Fruit fly (Drosophila melanogaster) whole organism, embryonic: ENCODE measurements around the gene CG31921.

Source experiments
- Ada2b ChIP-seq: fragments of 200-800 bp; sonication (Bioruptor generic); IDR thresholded peaks from 2 replicates; pipeline ENCODE4 v1.3.6; 2022; ENCODE audit warnings: missing biosample characterization, missing genetic modification characterization
- CG11504 ChIP-seq: fragments of 200-800 bp; sonication (Bioruptor generic); optimal IDR thresholded peaks from 3 replicates; lab custom pipeline; 2019; ENCODE audit warnings: missing biosample characterization, mild to moderate bottlenecking, missing genetic modification characterization, moderate library complexity
- CG12659 ChIP-seq: fragments of 200-800 bp; sonication (Bioruptor generic); optimal IDR thresholded peaks from 3 replicates; lab custom pipeline; 2017; ENCODE audit warnings: mild to moderate bottlenecking, missing biosample characterization, missing genetic modification reagents, missing genetic modification characterization
- CG13287 ChIP-seq: fragments of 200-800 bp; sonication (Bioruptor generic); IDR thresholded peaks from 2 replicates; pipeline ENCODE4 v1.3.6; 2022; ENCODE audit warnings: missing biosample characterization, missing genetic modification characterization; ENCODE audit not compliant: partially characterized antibody
- CG15011 ChIP-seq: fragments of 200-800 bp; sonication (Bioruptor generic); optimal IDR thresholded peaks from 3 replicates; lab custom pipeline; 2018; ENCODE audit warnings: missing biosample characterization, mild to moderate bottlenecking, missing genetic modification characterization
- CG17568 ChIP-seq: fragments of 200-800 bp; sonication (Bioruptor generic); optimal IDR thresholded peaks from 2 replicates; lab custom pipeline; 2018; ENCODE audit warnings: missing biosample characterization, mild to moderate bottlenecking, missing genetic modification characterization, moderate library complexity
- CG17802 ChIP-seq: fragments of 200-800 bp; sonication (Bioruptor generic); optimal IDR thresholded peaks from 2 replicates; lab custom pipeline; 2018; ENCODE audit warnings: missing biosample characterization, mild to moderate bottlenecking, missing genetic modification characterization, moderate library complexity
- CG18262 ChIP-seq: fragments of 200-800 bp; optimal IDR thresholded peaks from 3 replicates; lab custom pipeline; 2019; ENCODE audit warnings: missing biosample characterization, mild to moderate bottlenecking, missing genetic modification characterization, moderate library complexity
- CG2712 ChIP-seq: fragments of 200-800 bp; optimal IDR thresholded peaks from 3 replicates; lab custom pipeline; 2019; ENCODE audit warnings: missing biosample characterization, mild to moderate bottlenecking, missing genetic modification characterization, moderate library complexity
- CG3838 ChIP-seq: fragments of 200-800 bp; sonication (Bioruptor generic); optimal IDR thresholded peaks from 3 replicates; lab custom pipeline; 2016; ENCODE audit warnings: missing biosample characterization, missing genetic modification characterization
- CG3847 ChIP-seq: fragments of 200-800 bp; sonication (Bioruptor generic); IDR thresholded peaks from 2 replicates; pipeline ENCODE4 v1.3.6; 2022; ENCODE audit warnings: missing biosample characterization, missing genetic modification characterization
- CG6175 ChIP-seq: fragments of 200-800 bp; sonication (Bioruptor generic); IDR thresholded peaks from 3 replicates; pipeline ENCODE4 v1.3.6; 2022; ENCODE audit warnings: missing biosample characterization, missing genetic modification characterization
- Dll ChIP-seq: fragments of 200-800 bp; sonication (Bioruptor generic); IDR thresholded peaks from 4 replicates; pipeline ENCODE4 v1.3.6; 2022; ENCODE audit warnings: missing biosample characterization, missing genetic modification characterization; ENCODE audit not compliant: partially characterized antibody
- Hr78 ChIP-seq, 2 experiments: fragments of 200-800 bp in 1 of 2; fragments of >200 bp in 1 of 2; sonication (Bioruptor generic) in 1 of 2; optimal IDR thresholded peaks; 2 replicates each; lab custom pipeline; 2017 to 2019; ENCODE audit warnings: missing biosample characterization in 2 of 2, missing genetic modification characterization in 2 of 2, mild to moderate bottlenecking in 1 of 2, moderate library complexity in 1 of 2
- Lhr ChIP-seq: fragments of 200-800 bp; sonication (Bioruptor generic); optimal IDR thresholded peaks from 3 replicates; lab custom pipeline; 2017; ENCODE audit warnings: mild to moderate bottlenecking, missing biosample characterization, missing genetic modification reagents, missing genetic modification characterization
- MBD-R2 ChIP-seq: fragments of 200-800 bp; sonication (Bioruptor generic); IDR thresholded peaks from 2 replicates; pipeline ENCODE4 v1.3.6; 2022; ENCODE audit warnings: missing biosample characterization, missing genetic modification characterization
- NFAT ChIP-seq: fragments of 200-800 bp; sonication (Bioruptor generic); IDR thresholded peaks from 2 replicates; pipeline ENCODE4 v1.3.6; 2022; ENCODE audit warnings: missing biosample characterization, missing genetic modification characterization
- Oaz ChIP-seq: fragments of 200-800 bp; sonication (Bioruptor generic); IDR thresholded peaks from 2 replicates; pipeline ENCODE4 v1.3.6; 2022; ENCODE audit warnings: missing biosample characterization, missing genetic modification characterization
- PHDP ChIP-seq: fragments of 200-800 bp; sonication (Bioruptor generic); optimal IDR thresholded peaks from 3 replicates; lab custom pipeline; 2018; ENCODE audit warnings: missing biosample characterization, mild to moderate bottlenecking, missing genetic modification characterization, moderate library complexity
- Rx ChIP-seq: fragments of 200-800 bp; sonication (Bioruptor generic); IDR thresholded peaks from 2 replicates; pipeline ENCODE4 v1.3.6; 2022; ENCODE audit warnings: missing biosample characterization, missing genetic modification characterization
- Scr ChIP-seq: fragments of 200-800 bp; sonication (Bioruptor generic); IDR thresholded peaks from 2 replicates; pipeline ENCODE4 v1.3.6; 2022; ENCODE audit warnings: missing biosample characterization, missing genetic modification characterization; ENCODE audit not compliant: partially characterized antibody
- Sin3A ChIP-seq: fragments of >200 bp; optimal IDR thresholded peaks from 2 replicates; lab custom pipeline; 2018
- Six4 ChIP-seq: fragments of 200-800 bp; sonication (Bioruptor generic); optimal IDR thresholded peaks from 2 replicates; lab custom pipeline; 2016; ENCODE audit warnings: missing biosample characterization, missing genetic modification characterization
- amos ChIP-seq: fragments of 200-800 bp; sonication (Bioruptor generic); IDR thresholded peaks from 2 replicates; pipeline ENCODE4 v1.3.6; 2022; ENCODE audit warnings: missing biosample characterization, missing genetic modification characterization; ENCODE audit not compliant: partially characterized antibody
- aop ChIP-seq: fragments of 200-800 bp; sonication (Bioruptor generic); IDR thresholded peaks from 2 replicates; pipeline ENCODE4 v1.3.6; 2022; ENCODE audit warnings: missing biosample characterization, missing genetic modification characterization
- ap ChIP-seq: fragments of 200-800 bp; sonication (Bioruptor generic); IDR thresholded peaks from 2 replicates; pipeline ENCODE4 v1.3.6; 2022; ENCODE audit warnings: missing biosample characterization, missing genetic modification characterization
- ase ChIP-seq: fragments of 200-800 bp; sonication (Bioruptor generic); IDR thresholded peaks from 3 replicates; pipeline ENCODE4 v1.3.6; 2022; ENCODE audit warnings: missing biosample characterization, missing genetic modification characterization
- corto ChIP-seq: fragments of 200-800 bp; sonication (Bioruptor generic); optimal IDR thresholded peaks from 2 replicates; lab custom pipeline; 2016; ENCODE audit warnings: missing biosample characterization, mild to moderate bottlenecking, missing genetic modification characterization, moderate library complexity
- danr ChIP-seq: fragments of 200-800 bp; sonication (Bioruptor generic); IDR thresholded peaks from 2 replicates; pipeline ENCODE4 v1.3.6; 2022; ENCODE audit warnings: missing biosample characterization, missing genetic modification characterization
- ewg ChIP-seq: fragments of 200-800 bp; sonication (Bioruptor generic); optimal IDR thresholded peaks from 3 replicates; lab custom pipeline; 2017; ENCODE audit warnings: mild to moderate bottlenecking, missing biosample characterization, missing genetic modification reagents, missing genetic modification characterization
- hb ChIP-seq: fragments of 200-800 bp; sonication (Bioruptor generic); IDR thresholded peaks from 3 replicates; pipeline ENCODE4 v1.3.6; 2022; ENCODE audit warnings: missing biosample characterization, missing genetic modification characterization; ENCODE audit not compliant: partially characterized antibody
- knrl ChIP-seq: fragments of 200-800 bp; sonication (Bioruptor generic); IDR thresholded peaks from 3 replicates; pipeline ENCODE4 v1.3.6; 2022; ENCODE audit warnings: missing biosample characterization, missing genetic modification characterization; ENCODE audit not compliant: partially characterized antibody
- lbe ChIP-seq: fragments of 200-800 bp; sonication (Bioruptor generic); optimal IDR thresholded peaks from 2 replicates; lab custom pipeline; 2016; ENCODE audit warnings: missing biosample characterization, mild to moderate bottlenecking, missing genetic modification characterization
- maf-S ChIP-seq: fragments of 200-800 bp; sonication (Bioruptor generic); optimal IDR thresholded peaks from 2 replicates; lab custom pipeline; 2016; ENCODE audit warnings: missing biosample characterization, missing genetic modification characterization
- nerfin-2 ChIP-seq: fragments of 200-800 bp; sonication (Bioruptor generic); IDR thresholded peaks from 2 replicates; pipeline ENCODE4 v1.3.6; 2022; ENCODE audit warnings: missing biosample characterization, missing genetic modification characterization; ENCODE audit not compliant: partially characterized antibody
- oc ChIP-seq: fragments of 200-800 bp; sonication (Bioruptor generic); optimal IDR thresholded peaks from 2 replicates; lab custom pipeline; 2018; ENCODE audit warnings: missing biosample characterization, mild to moderate bottlenecking, missing genetic modification characterization, moderate library complexity
- pfk ChIP-seq: fragments of 200-800 bp; sonication (Bioruptor generic); optimal IDR thresholded peaks from 2 replicates; lab custom pipeline; 2018; ENCODE audit warnings: missing biosample characterization, mild to moderate bottlenecking, missing genetic modification characterization, moderate library complexity
- ranshi ChIP-seq: fragments of 200-800 bp; sonication (Bioruptor generic); IDR thresholded peaks from 2 replicates; pipeline ENCODE4 v1.3.6; 2022; ENCODE audit warnings: missing biosample characterization, missing genetic modification characterization
- run ChIP-seq: fragments of 200-800 bp; sonication (Bioruptor generic); optimal IDR thresholded peaks from 3 replicates; lab custom pipeline; 2018; ENCODE audit warnings: missing biosample characterization, mild to moderate bottlenecking, missing genetic modification characterization
- slp2 ChIP-seq: fragments of 200-800 bp; sonication (Bioruptor generic); optimal IDR thresholded peaks from 2 replicates; lab custom pipeline; 2016; ENCODE audit warnings: missing biosample characterization, missing genetic modification characterization
- stc ChIP-seq: fragments of 200-800 bp; sonication (Bioruptor generic); IDR thresholded peaks from 2 replicates; pipeline ENCODE4 v1.3.6; 2022; ENCODE audit warnings: missing biosample characterization, missing genetic modification characterization
- ttk ChIP-seq: fragments of 200-800 bp; sonication (Bioruptor generic); IDR thresholded peaks from 2 replicates; pipeline ENCODE4 v2.1.2; 2022; ENCODE audit warnings: missing biosample characterization, missing genetic modification characterization

The CG31921 gene

DNA sequence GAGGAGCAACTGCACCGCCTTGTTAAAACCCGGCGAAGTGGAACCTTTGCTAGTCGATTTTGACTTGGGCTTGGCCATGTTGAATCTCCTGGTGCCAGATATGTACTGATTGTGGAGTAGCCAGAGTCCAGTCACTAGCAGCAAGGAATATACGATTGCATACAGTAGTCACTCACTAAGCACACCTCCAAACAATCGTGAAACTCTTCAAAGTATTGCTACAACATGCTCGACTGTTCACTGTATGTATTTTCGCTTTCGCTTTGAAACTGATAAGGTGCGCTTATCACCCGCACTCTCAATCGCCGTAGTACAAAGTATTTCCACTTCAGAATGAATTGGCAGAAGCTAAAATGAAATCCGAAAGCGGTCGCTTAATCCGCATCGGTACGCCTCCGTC, 45.7 kb downstream of the CG31921 start (continued):
- TF ChIP-seq ewg (GFP tag; lab: Kevin White, UChicago) (no peak), CG13287 (GFP tag; lab: Robert Waterston, UW) (no peak), CG17802 (tag; lab: Kevin White, UChicago) (no peak), maf-S (no peak), Rx (GFP tag; lab: Robert Waterston, UW) (peak; percentile 63; the same call in 1 of the 2 replicates), CG11504 (tag; lab: Kevin White, UChicago) (peak; percentile 56), slp2 (GFP tag; lab: Kevin White, UChicago) (peak; percentile 4), Sin3A (lab: Kevin White, UChicago) (no peak), aop (peak; percentile 66), CG2712 (tag; lab: Kevin White, UChicago) (peak; percentile 42), ranshi (GFP tag; lab: Robert Waterston, UW) (peak; percentile 80), pfk (no peak), MBD-R2 (peak; percentile 59), NFAT (GFP tag; lab: Robert Waterston, UW) (peak; percentile 80), CG15011 (GFP tag; lab: Kevin White, UChicago) (no peak), run (tag; lab: Kevin White, UChicago) (peak; percentile 42), Lhr (GFP tag; lab: Kevin White, UChicago) (no peak), CG17568 (GFP tag; lab: Kevin White, UChicago) (peak; percentile 37), lbe (GFP tag; lab: Kevin White, UChicago) (peak; percentile 90), Dll (GFP tag; lab: Robert Waterston, UW) (no peak), ttk (GFP tag; lab: Robert Waterston, UW) (peak; percentile 49; the same call in 1 of the 2 replicates), oc (tag; lab: Kevin White, UChicago) (peak; percentile 27), hb (GFP tag; lab: Robert Waterston, UW) (no peak), Oaz (no peak), amos (GFP tag; lab: Robert Waterston, UW) (no peak), Hr78 (GFP tag; optimal IDR thresholded peaks at IDR 0.05; lab: Kevin White, UChicago) (no peak), danr (GFP tag; lab: Robert Waterston, UW) (0 out of 2 replicates have a peak, but pooled peaks have one; percentile 29), CG6175 (GFP tag; lab: Robert Waterston, UW) (0 out of 3 replicates have a peak, but pooled peaks have one; percentile 40), PHDP (tag; lab: Kevin White, UChicago) (peak; percentile 69), nerfin-2 (GFP tag; lab: Robert Waterston, UW) (no peak), ap (peak; percentile 46), Scr (GFP tag; lab: Robert Waterston, UW) (no peak), CG18262 (tag; lab: Kevin White, UChicago) (peak; percentile 26), knrl (GFP tag; lab: Robert Waterston, UW) (no peak), Six4 (GFP tag; lab: Kevin White, UChicago) (peak; percentile 14), corto (peak; percentile 79), Ada2b (peak; percentile 67), stc (GFP tag; lab: Robert Waterston, UW) (0 out of 2 replicates have a peak, but pooled peaks have one; percentile 18), CG12659 (GFP tag; lab: Kevin White, UChicago) (peak; percentile 29), CG3838 (GFP tag; lab: Kevin White, UChicago) (no peak), ase (peak; percentile 70; the same call in 2 of the 3 replicates), CG3847 (GFP tag; lab: Robert Waterston, UW) (peak; percentile 79)
